Worm (Caenorhabditis elegans): ENCODE data around the gene C08H9.16.

DNA sequence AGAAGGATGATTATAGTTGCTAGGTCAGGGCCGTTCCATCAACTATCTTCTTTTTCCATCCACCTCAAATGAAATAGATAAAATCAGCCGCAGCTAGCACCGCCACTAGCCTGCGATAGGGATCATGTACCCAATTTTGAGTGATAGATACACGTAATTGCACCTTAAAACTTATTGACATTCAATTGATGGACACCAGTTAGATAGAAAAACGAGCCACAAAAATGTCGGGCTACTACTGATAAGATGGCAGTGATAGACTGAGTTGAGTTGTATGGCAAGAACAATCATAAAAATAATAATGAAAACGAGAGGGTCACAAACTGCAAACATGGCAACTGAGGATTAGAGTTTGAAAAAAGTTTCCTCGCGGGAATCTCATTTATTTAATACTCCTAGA, 755 bp upstream of the C08H9.16 start:
- TF ChIP-seq elt-2 (tag; optimal IDR thresholded peaks at IDR 0.05) = no peak
- no peak for TF ChIP-seq ceh-82 (tag; optimal IDR thresholded peaks at IDR 0.05)
- no peak for TF ChIP-seq unc-62 (GFP tag; optimal IDR thresholded peaks at IDR 0.05)
- TF ChIP-seq ces-1 (GFP tag; optimal IDR thresholded peaks at IDR 0.05) = no peak
- TF ChIP-seq elt-3 (tag; optimal IDR thresholded peaks at IDR 0.05) = no peak
- no peak for TF ChIP-seq fkh-10 (GFP tag; optimal IDR thresholded peaks at IDR 0.05)
- no peak for TF ChIP-seq lin-15B (tag; optimal IDR thresholded peaks at IDR 0.05)
- TF ChIP-seq ztf-11 (tag; optimal IDR thresholded peaks at IDR 0.05) = no peak

Data from whole organism, L1 larva.